Worm (Caenorhabditis elegans) whole organism, L4/young adult: ENCODE data around the gene F01D5.1.

ENCODE experiments used
- dao-5 ChIP-seq: sonication (generic microtip); optimal IDR thresholded peaks from 2 replicates; lab custom pipeline; 2016; ENCODE audit warnings: missing genotype, missing genetic modification characterization, moderate library complexity, missing compliant biosample characterization
- him-1 ChIP-seq: sonication (generic microtip); optimal IDR thresholded peaks from 2 replicates; lab custom pipeline; 2016; ENCODE audit warnings: missing genotype, missing genetic modification reagents, missing genetic modification characterization, missing compliant biosample characterization

- TF ChIP-seq dao-5 (tag; lab: Kevin White, UChicago) (no peak), him-1 (tag; lab: Kevin White, UChicago) (no peak)
Observed at ce11 chrII:14018887-14019286, 21.5 kb upstream of the F01D5.1 start.
